Worm (Caenorhabditis elegans) whole organism, dauer: ENCODE results near the gene rpl-39.

Experiments
- unc-62 ChIP-seq: sonication (generic microtip); optimal IDR thresholded peaks from 2 replicates; lab custom pipeline; 2017; ENCODE audit warnings: missing biosample characterization, missing genetic modification reagents, missing genetic modification characterization

rpl-39 gene

ce11 chrV:7798079-7798478 lies 22.2 kb upstream of the rpl-39 start, which contains the start of gene ZK742.7:
Gene ZK742.7, plus strand, starts transcription at chrV:7798379.
- TF ChIP-seq unc-62 (GFP tag; lab: Kevin White, UChicago) = no peak

ce11 chrV:7793067-7793466 lies 17.2 kb upstream of the rpl-39 start, which contains the start of gene flp-21:
Gene flp-21, plus strand, starts transcription at chrV:7793367.
- no peak for TF ChIP-seq unc-62 (GFP tag; lab: Kevin White, UChicago)

- TF ChIP-seq unc-62 (GFP tag; lab: Kevin White, UChicago) = no peak
These were observed 10.8 kb upstream of the rpl-39 start for ce11 chrV:7786639-7787038.

ce11 chrV:7785885-7786284 lies 10.0 kb upstream of the rpl-39 start:
- TF ChIP-seq unc-62 (GFP tag; lab: Kevin White, UChicago) = no peak

- no peak for TF ChIP-seq unc-62 (GFP tag; lab: Kevin White, UChicago)
These were observed 9.2 kb upstream of the rpl-39 start, which contains the start of gene C26F1.1 for ce11 chrV:7785117-7785516. Gene C26F1.1, plus strand, starts transcription at chrV:7785417.

ce11 chrV:7781511-7781910 lies 5.6 kb upstream of the rpl-39 start, which contains the start of gene cyp-32A1:
Gene cyp-32A1, plus strand, starts transcription at chrV:7781811.
- no peak for TF ChIP-seq unc-62 (GFP tag; lab: Kevin White, UChicago)

ce11 chrV:7778999-7779398 lies 3.1 kb upstream of the rpl-39 start:
- TF ChIP-seq unc-62 (GFP tag; lab: Kevin White, UChicago) = no peak

- no peak for TF ChIP-seq unc-62 (GFP tag; lab: Kevin White, UChicago)
These were observed 1.2 kb upstream of the rpl-39 start, which contains the start of gene C26F1.3 for ce11 chrV:7777098-7777497. Gene C26F1.3, plus strand, starts transcription at chrV:7777300.

- no peak for TF ChIP-seq unc-62 (GFP tag; lab: Kevin White, UChicago)
These were observed 653 bp downstream of the rpl-39 start for ce11 chrV:7775226-7775625.

ce11 chrV:7774143-7774595 lies 1.7 kb downstream of the rpl-39 start, which contains the start of gene grl-10:
Gene grl-10, plus strand, starts transcription at chrV:7774545.
- no peak for TF ChIP-seq unc-62 (GFP tag; lab: Kevin White, UChicago)

ce11 chrV:7773647-7774046 lies 2.2 kb downstream of the rpl-39 start:
- no peak for TF ChIP-seq unc-62 (GFP tag; lab: Kevin White, UChicago)

ce11 chrV:7770961-7771360 lies 4.9 kb downstream of the rpl-39 start, which contains the start of gene frpr-3:
Gene frpr-3, plus strand, starts transcription at chrV:7771261.
- TF ChIP-seq unc-62 (GFP tag; lab: Kevin White, UChicago) = no peak

ce11 chrV:7761906-7762305 lies 14.0 kb downstream of the rpl-39 start:
- no peak for TF ChIP-seq unc-62 (GFP tag; lab: Kevin White, UChicago)

- TF ChIP-seq unc-62 (GFP tag; lab: Kevin White, UChicago) = no peak
These were observed 15.7 kb downstream of the rpl-39 start, which contains the start of gene hint-3 for ce11 chrV:7760174-7760573. Gene hint-3, plus strand, starts transcription at chrV:7760474.

- no peak for TF ChIP-seq unc-62 (GFP tag; lab: Kevin White, UChicago)
These were observed 16.6 kb downstream of the rpl-39 start for ce11 chrV:7759270-7759669.

ce11 chrV:7755991-7756390 lies 19.9 kb downstream of the rpl-39 start:
- no peak for TF ChIP-seq unc-62 (GFP tag; lab: Kevin White, UChicago)

- no peak for TF ChIP-seq unc-62 (GFP tag; lab: Kevin White, UChicago)
These were observed 21.3 kb downstream of the rpl-39 start, which contains the start of gene T05B11.4 for ce11 chrV:7754557-7754956. Gene T05B11.4, minus strand, starts transcription at chrV:7754657.
